Worm (Caenorhabditis elegans): ENCODE data around the gene tbg-1.
A peak's percentile ranks its signal among the peaks of the same experiment; 100 is the strongest.

The tbg-1 gene

DNA sequence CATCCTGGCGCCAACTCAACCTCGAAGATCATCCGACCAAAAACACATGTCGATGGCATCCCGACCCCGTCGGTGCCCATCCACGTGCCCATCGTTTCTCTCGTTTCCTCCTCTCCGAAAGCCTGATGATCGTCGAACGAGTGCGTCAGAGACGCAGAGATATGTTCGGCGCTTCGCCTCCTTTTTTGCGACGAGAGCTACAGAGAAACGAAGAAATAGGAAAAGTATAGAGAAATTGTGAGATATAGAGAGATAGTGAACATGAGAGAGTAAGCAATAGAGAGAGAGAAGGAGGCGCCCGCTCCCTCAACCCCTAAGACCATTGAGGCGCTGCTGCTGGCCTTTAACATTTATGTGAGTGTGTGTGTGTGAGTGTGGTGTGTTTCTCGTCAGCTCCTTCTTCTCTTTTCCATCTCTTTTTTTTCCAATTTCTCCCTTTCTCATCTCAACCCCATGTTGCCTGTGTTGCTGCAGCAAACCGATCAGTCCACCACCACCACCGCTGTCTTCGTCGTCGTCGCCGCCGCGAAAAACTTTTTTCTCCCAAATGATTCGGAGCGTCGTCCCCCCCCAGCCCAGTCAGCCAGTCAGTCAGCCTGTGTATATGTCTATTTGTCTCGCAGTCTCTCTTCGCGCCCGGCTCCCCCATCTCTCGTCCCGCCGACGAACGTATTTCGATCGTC, 9.7 kb downstream of the tbg-1 start, which contains the start of gene hlh-11 (continued):
- peak in 1 of 2 experiments; percentile 65; a peak in 1 of 4 replicates for TF ChIP-seq madf-5 (GFP tag; IDR thresholded peaks at IDR 0.05)
- TF ChIP-seq F26F4.8 (GFP tag; conservative IDR thresholded peaks at IDR 0.05): no peak
- TF ChIP-seq pha-4 (GFP tag; IDR thresholded peaks at IDR 0.05): peak; percentile 91
- TF ChIP-seq pha-4 (tag; optimal IDR thresholded peaks at IDR 0.05): peak; percentile 30
- peak; percentile 96 for TF ChIP-seq rbr-2 (tag; optimal IDR thresholded peaks at IDR 0.05)
- peak; percentile 77 for TF ChIP-seq lin-38 (GFP tag; IDR thresholded peaks at IDR 0.05)
- peak; percentile 53 for TF ChIP-seq mes-2 (tag; optimal IDR thresholded peaks at IDR 0.05; ENCODE audit: poor library complexity, severe bottlenecking)
- no peak for TF ChIP-seq sdz-12 (GFP tag; optimal IDR thresholded peaks at IDR 0.05)
- TF ChIP-seq F10B5.3 (tag; optimal IDR thresholded peaks at IDR 0.05): no peak
- TF ChIP-seq nhr-102 (tag; optimal IDR thresholded peaks at IDR 0.05): peak; percentile 70
- TF ChIP-seq daf-16 (GFP tag; optimal IDR thresholded peaks at IDR 0.05): peak in 1 of 2 experiments; percentile 81
- TF ChIP-seq daf-16 (tag; optimal IDR thresholded peaks at IDR 0.05): peak; percentile 66
- TF ChIP-seq nhr-41 (GFP tag; IDR thresholded peaks at IDR 0.05): peak; percentile 7; the same call in 1 of the 2 replicates
- TF ChIP-seq Y5F2A.4 (GFP tag; optimal IDR thresholded peaks at IDR 0.05): no peak
- TF ChIP-seq ceh-20 (GFP tag; IDR thresholded peaks at IDR 0.05): peak; percentile 64
- peak; percentile 62; the same call in 1 of the 2 replicates for TF ChIP-seq egl-43 (GFP tag; IDR thresholded peaks at IDR 0.05)
- TF ChIP-seq zfp-3 (GFP tag; conservative IDR thresholded peaks at IDR 0.05): peak; percentile 61
- TF ChIP-seq lin-1 (GFP tag; IDR thresholded peaks at IDR 0.05): peak; percentile 66
- TF ChIP-seq Y75B8A.6 (GFP tag; IDR thresholded peaks at IDR 0.05): 0 out of 2 replicates have a peak, but pooled peaks have one; percentile 34
- TF ChIP-seq daf-8 (GFP tag; IDR thresholded peaks at IDR 0.05): no peak
- TF ChIP-seq daf-12 (tag; optimal IDR thresholded peaks at IDR 0.05): no peak
- peak; percentile 89 for TF ChIP-seq fkh-10 (GFP tag; optimal IDR thresholded peaks at IDR 0.05)
- TF ChIP-seq lin-29 (GFP tag; IDR thresholded peaks at IDR 0.05): peak; percentile 33; the same call in 1 of the 2 replicates

DNA sequence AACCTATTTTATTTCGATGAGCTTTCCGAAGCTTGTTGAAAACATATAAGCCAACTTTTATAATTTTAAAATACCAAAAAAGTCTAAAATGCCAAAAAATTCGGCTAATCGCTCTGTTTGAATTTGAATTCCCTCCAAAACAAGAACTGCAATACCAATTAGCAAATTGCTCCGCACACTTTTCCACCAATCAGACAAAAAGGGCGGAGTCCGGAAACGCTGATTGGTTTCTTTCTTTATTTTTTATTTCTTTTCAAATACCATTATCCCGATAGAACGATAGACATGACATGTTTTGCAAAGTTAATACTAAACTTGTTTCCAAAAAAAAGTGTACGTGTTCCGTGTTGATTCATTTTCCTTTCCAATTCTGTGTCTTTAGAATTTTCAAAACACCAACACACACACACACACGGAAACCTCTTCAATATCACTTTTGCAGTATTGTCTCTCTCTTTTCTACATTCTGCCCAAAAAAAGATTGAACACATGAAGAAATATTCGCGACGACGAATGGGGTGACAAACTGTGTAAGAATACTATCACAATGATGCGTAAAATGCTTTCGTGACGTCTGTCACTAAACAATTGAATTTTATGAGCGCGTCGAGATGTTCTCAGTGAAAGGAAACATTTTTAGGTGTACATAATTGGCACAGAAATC, 11.2 kb downstream of the tbg-1 start:
- peak; percentile 50 for TF ChIP-seq dve-1 (tag; optimal IDR thresholded peaks at IDR 0.05; ENCODE audit: insufficient read depth)
- peak; percentile 23 for TF ChIP-seq mxl-3 (GFP tag; optimal IDR thresholded peaks at IDR 0.05)
- TF ChIP-seq nhr-28 (tag; optimal IDR thresholded peaks at IDR 0.05): peak; percentile 61
- TF ChIP-seq daf-16 (GFP tag; optimal IDR thresholded peaks at IDR 0.05): no peak
- TF ChIP-seq daf-16 (tag; optimal IDR thresholded peaks at IDR 0.05): peak; percentile 23
- TF ChIP-seq ceh-32 (tag; optimal IDR thresholded peaks at IDR 0.05; ENCODE audit: poor library complexity): no peak
- TF ChIP-seq hif-1 (tag; optimal IDR thresholded peaks at IDR 0.05): no peak
- no peak for TF ChIP-seq zfp-3 (GFP tag; conservative IDR thresholded peaks at IDR 0.05)
- TF ChIP-seq hlh-30 (tag; optimal IDR thresholded peaks at IDR 0.05; ENCODE audit: insufficient read depth): peak; percentile 44
- peak; percentile 14 for TF ChIP-seq mes-2 (tag; optimal IDR thresholded peaks at IDR 0.05; ENCODE audit: poor library complexity, severe bottlenecking)
- TF ChIP-seq nhr-41 (GFP tag; IDR thresholded peaks at IDR 0.05): no peak
- TF ChIP-seq Y48G9A.11 (GFP tag; IDR thresholded peaks at IDR 0.05): no peak

- peak; percentile 94 for TF ChIP-seq Y48G9A.11 (GFP tag; IDR thresholded peaks at IDR 0.05)
- peak; percentile 87 for TF ChIP-seq snpc-1.2 (GFP tag; IDR thresholded peaks at IDR 0.05)
- TF ChIP-seq lin-1 (GFP tag; IDR thresholded peaks at IDR 0.05): no peak
- no peak for TF ChIP-seq duxl-1 (tag; optimal IDR thresholded peaks at IDR 0.05; ENCODE audit: poor library complexity)
- TF ChIP-seq aha-1 (tag): peak; percentile 66
- peak; percentile 95 for TF ChIP-seq lin-38 (GFP tag; IDR thresholded peaks at IDR 0.05)
- peak; percentile 73; the same call in 1 of the 2 replicates for TF ChIP-seq arid-1 (GFP tag; conservative IDR thresholded peaks at IDR 0.05)
- peak; percentile 96 for TF ChIP-seq unc-130 (GFP tag; optimal IDR thresholded peaks at IDR 0.05)
- no peak for TF ChIP-seq lsy-2 (tag; optimal IDR thresholded peaks at IDR 0.05)
- TF ChIP-seq mes-2 (tag; optimal IDR thresholded peaks at IDR 0.05; ENCODE audit: poor library complexity, severe bottlenecking): no peak
- TF ChIP-seq mdt-29 (GFP tag; IDR thresholded peaks at IDR 0.05): peak; percentile 47; the same call in 1 of the 2 replicates
- no peak for TF ChIP-seq lin-15B (tag; optimal IDR thresholded peaks at IDR 0.05)
- TF ChIP-seq fkh-10 (GFP tag; optimal IDR thresholded peaks at IDR 0.05): no peak
- TF ChIP-seq nhr-111 (GFP tag; optimal IDR thresholded peaks at IDR 0.05): no peak
- TF ChIP-seq Y75B8A.6 (GFP tag; IDR thresholded peaks at IDR 0.05): no peak
- TF ChIP-seq tra-1 (GFP tag; IDR thresholded peaks at IDR 0.05): peak; percentile 37; the same call in 1 of the 2 replicates
- no peak for TF ChIP-seq daf-8 (GFP tag; IDR thresholded peaks at IDR 0.05)
- no peak for TF ChIP-seq mxl-3 (GFP tag; optimal IDR thresholded peaks at IDR 0.05)
- TF ChIP-seq F49E8.2 (tag; optimal IDR thresholded peaks at IDR 0.05; ENCODE audit: borderline replicate concordance): peak; percentile 97
- 0 out of 2 replicates have a peak, but pooled peaks have one; percentile 34 for TF ChIP-seq vab-7 (GFP tag; IDR thresholded peaks at IDR 0.05)
- TF ChIP-seq ceh-44 (GFP tag; IDR thresholded peaks at IDR 0.05): no peak
Observed at ce11 chrIII:9616933-9617332, 12.0 kb downstream of the tbg-1 start.
